Worm (Caenorhabditis elegans): ENCODE measurements around the gene nlp-43.

nlp-43 gene

ce11 chrIII:5078062-5078461 is 35.9 kb downstream of the nlp-43 start (continued):
- no peak for TF ChIP-seq zip-4 (GFP tag; optimal IDR thresholded peaks at IDR 0.05)
- peak; percentile 90 for TF ChIP-seq unc-130 (tag; optimal IDR thresholded peaks at IDR 0.05)
- no peak for TF ChIP-seq nhr-12 (tag; optimal IDR thresholded peaks at IDR 0.05)
- TF ChIP-seq swsn-7 (tag; optimal IDR thresholded peaks at IDR 0.05) = peak; percentile 49
- TF ChIP-seq efl-1 (optimal IDR thresholded peaks at IDR 0.05) = peak; percentile 9 to 38
- peak; percentile 27 to 91 for TF ChIP-seq efl-1 (GFP tag; optimal IDR thresholded peaks at IDR 0.05 in 1 of 2)
- TF ChIP-seq fkh-8 (tag; optimal IDR thresholded peaks at IDR 0.05) = peak; percentile 8
- no peak for TF ChIP-seq nhr-84 (tag; optimal IDR thresholded peaks at IDR 0.05)
- TF ChIP-seq mep-1 (tag; optimal IDR thresholded peaks at IDR 0.05) = peak; percentile 43
- TF ChIP-seq xbp-1 (tag; optimal IDR thresholded peaks at IDR 0.05) = peak; percentile 23
- TF ChIP-seq fkh-10 (GFP tag; optimal IDR thresholded peaks at IDR 0.05) = no peak
- no peak for TF ChIP-seq unc-30 (tag; optimal IDR thresholded peaks at IDR 0.05)
- TF ChIP-seq vab-15 (tag; optimal IDR thresholded peaks at IDR 0.05) = no peak
- no peak for TF ChIP-seq zag-1 (tag; optimal IDR thresholded peaks at IDR 0.05)
- TF ChIP-seq dpl-1 (GFP tag; optimal IDR thresholded peaks at IDR 0.05) = peak in 2 of 3 experiments; percentile 36 to 56
- peak; percentile 90 for TF ChIP-seq nhr-85 (tag)
- TF ChIP-seq rnt-1 (tag; optimal IDR thresholded peaks at IDR 0.05) = peak; percentile 60
- TF ChIP-seq skn-1 (tag; optimal IDR thresholded peaks at IDR 0.05) = peak; percentile 90
- TF ChIP-seq ceh-63 (GFP tag; optimal IDR thresholded peaks at IDR 0.05) = no peak
- TF ChIP-seq nhr-237 (tag; optimal IDR thresholded peaks at IDR 0.05) = no peak
- TF ChIP-seq tlp-1 (tag; optimal IDR thresholded peaks at IDR 0.05) = no peak
- peak in 1 of 3 experiments; percentile 11 for TF ChIP-seq ceh-82 (tag; optimal IDR thresholded peaks at IDR 0.05)
- TF ChIP-seq nhr-77 (tag; optimal IDR thresholded peaks at IDR 0.05) = peak; percentile 45
- peak; percentile 41 for TF ChIP-seq irx-1 (tag; optimal IDR thresholded peaks at IDR 0.05)
- TF ChIP-seq mdl-1 (tag; optimal IDR thresholded peaks at IDR 0.05) = peak in 1 of 2 experiments; percentile 97
- TF ChIP-seq lir-3 (tag; optimal IDR thresholded peaks at IDR 0.05; ENCODE audit: poor library complexity) = no peak
- no peak for TF ChIP-seq hlh-17 (GFP tag; optimal IDR thresholded peaks at IDR 0.05; ENCODE audit: borderline replicate concordance)
- no peak for TF ChIP-seq Y116A8C.19 (tag; optimal IDR thresholded peaks at IDR 0.05; ENCODE audit: borderline replicate concordance)
- no peak for TF ChIP-seq lin-15B (tag; optimal IDR thresholded peaks at IDR 0.05)
- TF ChIP-seq nhr-19 (GFP tag; conservative IDR thresholded peaks at IDR 0.05) = peak; percentile 97
- peak; percentile 13 for TF ChIP-seq C04F5.9 (tag; optimal IDR thresholded peaks at IDR 0.05)
- no peak for TF ChIP-seq egl-13 (tag; optimal IDR thresholded peaks at IDR 0.05)
- TF ChIP-seq ceh-8 (GFP tag; optimal IDR thresholded peaks at IDR 0.05) = no peak
- peak; percentile 94 for TF ChIP-seq lin-14 (GFP tag; optimal IDR thresholded peaks at IDR 0.05)
- TF ChIP-seq ztf-11 (tag; optimal IDR thresholded peaks at IDR 0.05) = no peak
- peak; percentile 90 for TF ChIP-seq nhr-90 (tag; optimal IDR thresholded peaks at IDR 0.05; ENCODE audit: poor library complexity)

ce11 chrIII:5080700-5081572 is 38.7 kb downstream of the nlp-43 start:
- no peak for TF ChIP-seq nhr-28 (tag; optimal IDR thresholded peaks at IDR 0.05)
- TF ChIP-seq mef-2 (tag; optimal IDR thresholded peaks at IDR 0.05) = no peak
- TF ChIP-seq lin-14 (GFP tag; optimal IDR thresholded peaks at IDR 0.05) = peak; percentile 87
- peak; percentile 94 for TF ChIP-seq nhr-71 (tag; optimal IDR thresholded peaks at IDR 0.05)
- peak; percentile 64 for TF ChIP-seq fos-1 (tag; optimal IDR thresholded peaks at IDR 0.05)
- no peak for TF ChIP-seq alr-1 (tag; optimal IDR thresholded peaks at IDR 0.05; ENCODE audit: borderline replicate concordance)
- TF ChIP-seq vab-15 (tag; optimal IDR thresholded peaks at IDR 0.05) = no peak
- no peak for TF ChIP-seq nhr-237 (tag; optimal IDR thresholded peaks at IDR 0.05)
- peak; percentile 68 for TF ChIP-seq lin-39 (tag; optimal IDR thresholded peaks at IDR 0.05)
- peak; percentile 72 for TF ChIP-seq lir-3 (tag; optimal IDR thresholded peaks at IDR 0.05; ENCODE audit: poor library complexity)
- peak; percentile 78 for TF ChIP-seq mab-9 (GFP tag; IDR thresholded peaks at IDR 0.05)
- no peak for TF ChIP-seq blmp-1 (tag; optimal IDR thresholded peaks at IDR 0.05)
- TF ChIP-seq dpl-1 (GFP tag; optimal IDR thresholded peaks at IDR 0.05) = peak; percentile 43 to 67 (median 49)
- peak; percentile 84 for TF ChIP-seq pax-3 (tag; optimal IDR thresholded peaks at IDR 0.05)
- TF ChIP-seq ceh-8 (GFP tag; optimal IDR thresholded peaks at IDR 0.05) = peak; percentile 82
- peak; percentile 63 for TF ChIP-seq sup-37 (GFP tag; optimal IDR thresholded peaks at IDR 0.05)
- TF ChIP-seq snu-23 (GFP tag; optimal IDR thresholded peaks at IDR 0.05) = peak; percentile 91
- no peak for TF ChIP-seq unc-62 (GFP tag; optimal IDR thresholded peaks at IDR 0.05)
- TF ChIP-seq ztf-4 (tag; optimal IDR thresholded peaks at IDR 0.05) = peak; percentile 84
- peak; percentile 67 for TF ChIP-seq mep-1 (tag; optimal IDR thresholded peaks at IDR 0.05)
- TF ChIP-seq swsn-7 (tag; optimal IDR thresholded peaks at IDR 0.05) = peak; percentile 91
- peak; percentile 83 for TF ChIP-seq irx-1 (tag; optimal IDR thresholded peaks at IDR 0.05)
- peak; percentile 92 for TF ChIP-seq nhr-90 (tag; optimal IDR thresholded peaks at IDR 0.05; ENCODE audit: poor library complexity)
